Fruit fly (Drosophila melanogaster) whole organism, embryonic: Measurements from ENCODE around the gene CG6709.

ENCODE experiments used
- ATbp ChIP-seq: fragments of 200-800 bp; sonication (Bioruptor generic); optimal IDR thresholded peaks from 2 replicates; lab custom pipeline; 2017; ENCODE audit warnings: missing biosample characterization, mild to moderate bottlenecking, missing genetic modification characterization, missing genetic modification reagents
- CG11456 ChIP-seq: fragments of 200-800 bp; sonication (Bioruptor generic); IDR thresholded peaks from 3 replicates; pipeline ENCODE4 v1.3.6; 2022; ENCODE audit warnings: missing biosample characterization, missing genetic modification characterization
- CG11504 ChIP-seq: fragments of 200-800 bp; sonication (Bioruptor generic); optimal IDR thresholded peaks from 3 replicates; lab custom pipeline; 2019; ENCODE audit warnings: missing biosample characterization, mild to moderate bottlenecking, missing genetic modification characterization, moderate library complexity
- CG12155 ChIP-seq: fragments of 200-800 bp; sonication (Bioruptor generic); optimal IDR thresholded peaks from 3 replicates; lab custom pipeline; 2016; ENCODE audit warnings: missing biosample characterization, missing genetic modification characterization
- CG13624 ChIP-seq: fragments of 200-800 bp; sonication (Bioruptor generic); optimal IDR thresholded peaks from 2 replicates; lab custom pipeline; 2016; ENCODE audit warnings: missing biosample characterization, missing genetic modification characterization
- CG14050 ChIP-seq: fragments of 200-800 bp; sonication (Bioruptor generic); IDR thresholded peaks from 3 replicates; pipeline ENCODE4 v1.3.6; 2022; ENCODE audit warnings: missing biosample characterization, missing genetic modification characterization
- CG15479 ChIP-seq: fragments of 200-800 bp; sonication (Bioruptor generic); optimal IDR thresholded peaks from 3 replicates; lab custom pipeline; 2019; ENCODE audit warnings: missing biosample characterization, mild to moderate bottlenecking, missing genetic modification characterization, moderate library complexity
- CG15696 ChIP-seq: fragments of 200-800 bp; sonication (Bioruptor generic); optimal IDR thresholded peaks from 2 replicates; lab custom pipeline; 2019; ENCODE audit warnings: missing biosample characterization, mild to moderate bottlenecking, missing genetic modification characterization, moderate library complexity
- CG16813 ChIP-seq: fragments of 200-800 bp; sonication (Bioruptor generic); IDR thresholded peaks from 3 replicates; pipeline ENCODE4 v1.3.6; 2022; ENCODE audit warnings: missing biosample characterization, missing genetic modification characterization; ENCODE audit not compliant: partially characterized antibody
- CG2678 ChIP-seq: fragments of 200-800 bp; sonication (Bioruptor generic); optimal IDR thresholded peaks from 3 replicates; lab custom pipeline; 2019; ENCODE audit warnings: missing biosample characterization, mild to moderate bottlenecking, missing genetic modification characterization, moderate library complexity
- CG3726 ChIP-seq: fragments of 200-800 bp; sonication (Bioruptor generic); IDR thresholded peaks from 3 replicates; pipeline ENCODE4, ENCODE4 v1.3.6; 2022; ENCODE audit warnings: missing biosample characterization, missing genetic modification characterization
- CG4360 ChIP-seq: fragments of 200-800 bp; sonication (Bioruptor generic); IDR thresholded peaks from 2 replicates; pipeline ENCODE4 v1.3.6; 2022; ENCODE audit warnings: missing biosample characterization, missing genetic modification characterization
- CG6854 ChIP-seq: fragments of 200-800 bp; sonication (Bioruptor generic); optimal IDR thresholded peaks from 3 replicates; lab custom pipeline; 2017; ENCODE audit warnings: missing biosample characterization, mild to moderate bottlenecking, missing genetic modification characterization
- CG7786 ChIP-seq: fragments of 200-800 bp; sonication (Bioruptor generic); optimal IDR thresholded peaks from 2 replicates; lab custom pipeline; 2016; ENCODE audit warnings: missing biosample characterization, missing genetic modification characterization
- CG7839 ChIP-seq: fragments of 200-800 bp; sonication (Bioruptor generic); optimal IDR thresholded peaks from 3 replicates; lab custom pipeline; 2018; ENCODE audit warnings: missing biosample characterization, mild to moderate bottlenecking, missing genetic modification characterization, moderate library complexity
- CG8359 ChIP-seq: fragments of 200-800 bp; sonication (Bioruptor generic); optimal IDR thresholded peaks from 2 replicates; lab custom pipeline; 2017; ENCODE audit warnings: missing biosample characterization, mild to moderate bottlenecking, missing genetic modification characterization, borderline replicate concordance
- Dip2 ChIP-seq: fragments of 200-800 bp; sonication (Bioruptor generic); IDR thresholded peaks from 2 replicates; pipeline ENCODE4 v1.3.6; 2022; ENCODE audit warnings: missing biosample characterization, missing genetic modification characterization
- Dip3 ChIP-seq: fragments of 200-800 bp; sonication (Bioruptor generic); optimal IDR thresholded peaks from 3 replicates; lab custom pipeline; 2016; ENCODE audit warnings: missing biosample characterization, missing genetic modification characterization
- Drgx ChIP-seq: fragments of 200-800 bp; sonication (Bioruptor generic); IDR thresholded peaks from 2 replicates; pipeline ENCODE4 v1.3.6; 2022; ENCODE audit warnings: missing biosample characterization, missing genetic modification characterization
- Fer2 ChIP-seq: fragments of 200-800 bp; sonication (Bioruptor generic); optimal IDR thresholded peaks from 2 replicates; lab custom pipeline; 2018; ENCODE audit warnings: missing biosample characterization, mild to moderate bottlenecking, missing genetic modification characterization, moderate library complexity
- Gug ChIP-seq: fragments of 200-800 bp; sonication (Bioruptor generic); IDR thresholded peaks from 4 replicates; pipeline ENCODE4 v1.3.6; 2022; ENCODE audit warnings: missing biosample characterization, missing genetic modification characterization
- Max ChIP-seq: fragments of 200-800 bp; sonication (Bioruptor generic); optimal IDR thresholded peaks from 2 replicates; lab custom pipeline; 2016; ENCODE audit warnings: missing biosample characterization, mild to moderate bottlenecking, missing genetic modification characterization
- Meics ChIP-seq: fragments of 200-800 bp; sonication (Bioruptor generic); optimal IDR thresholded peaks from 2 replicates; lab custom pipeline; 2017; ENCODE audit warnings: missing biosample characterization, mild to moderate bottlenecking, missing genetic modification characterization
- NC2α ChIP-seq: fragments of 200-800 bp; sonication (Bioruptor generic); optimal IDR thresholded peaks from 2 replicates; lab custom pipeline; 2016; ENCODE audit warnings: missing biosample characterization, missing genetic modification characterization
- Nf-YA ChIP-seq: fragments of 200-800 bp; sonication (Bioruptor generic); IDR thresholded peaks from 2 replicates; pipeline ENCODE4 v1.3.6; 2022; ENCODE audit warnings: missing biosample characterization, missing genetic modification characterization
- NfI ChIP-seq: fragments of 200-800 bp; sonication (Bioruptor generic); optimal IDR thresholded peaks from 3 replicates; lab custom pipeline; 2018; ENCODE audit warnings: missing biosample characterization, mild to moderate bottlenecking, missing genetic modification characterization, moderate library complexity
- Rx ChIP-seq: fragments of 200-800 bp; sonication (Bioruptor generic); IDR thresholded peaks from 2 replicates; pipeline ENCODE4 v1.3.6; 2022; ENCODE audit warnings: missing biosample characterization, missing genetic modification characterization
- ab ChIP-seq: fragments of 200-800 bp; sonication (Bioruptor generic); optimal IDR thresholded peaks from 2 replicates; lab custom pipeline; 2016; ENCODE audit warnings: missing biosample characterization, missing genetic modification characterization
- br ChIP-seq: fragments of >200 bp; optimal IDR thresholded peaks from 2 replicates; lab custom pipeline; 2017
- bsh ChIP-seq, 2 experiments: fragments of 200-800 bp; sonication (Bioruptor generic); optimal IDR thresholded peaks; 2 replicates each; lab custom pipeline; 2017 to 2018; ENCODE audit warnings: mild to moderate bottlenecking in 2 of 2, missing biosample characterization in 2 of 2, missing genetic modification characterization in 2 of 2, moderate library complexity in 1 of 2
- chn ChIP-seq: fragments of 200-800 bp; sonication (Bioruptor generic); optimal IDR thresholded peaks from 2 replicates; lab custom pipeline; 2016; ENCODE audit warnings: missing biosample characterization, missing genetic modification characterization
- croc ChIP-seq: fragments of 200-800 bp; sonication (Bioruptor generic); conservative IDR thresholded peaks from 3 replicates; pipeline ENCODE4 v1.3.6; 2022; ENCODE audit warnings: missing biosample characterization, missing genetic modification characterization
- eve ChIP-seq, 2 experiments: fragments of >200 bp; optimal IDR thresholded peaks; 2 replicates each; lab custom pipeline; 2017; ENCODE audit warnings: missing biosample characterization in 2 of 2, missing genetic modification characterization in 2 of 2
- fd3F ChIP-seq: fragments of 200-800 bp; sonication (Bioruptor generic); optimal IDR thresholded peaks from 2 replicates; lab custom pipeline; 2018; ENCODE audit warnings: missing biosample characterization, mild to moderate bottlenecking, missing genetic modification characterization, moderate library complexity
- ftz-f1 ChIP-seq: fragments of 200-800 bp; sonication (Bioruptor generic); optimal IDR thresholded peaks from 2 replicates; lab custom pipeline; 2016; ENCODE audit warnings: missing biosample characterization, missing genetic modification characterization
- grau ChIP-seq: fragments of 200-800 bp; optimal IDR thresholded peaks from 3 replicates; lab custom pipeline; 2019; ENCODE audit warnings: missing biosample characterization, mild to moderate bottlenecking, missing genetic modification characterization, moderate library complexity
- grn ChIP-seq: fragments of 200-800 bp; sonication (Bioruptor generic); optimal IDR thresholded peaks from 3 replicates; lab custom pipeline; 2017; ENCODE audit warnings: missing biosample characterization, missing genetic modification characterization
- onecut ChIP-seq: fragments of 200-800 bp; sonication (Bioruptor generic); IDR thresholded peaks from 2 replicates; pipeline ENCODE4 v1.3.6; 2022; ENCODE audit warnings: missing biosample characterization, missing genetic modification characterization
- pros ChIP-seq: fragments of 200-800 bp; sonication (Bioruptor generic); optimal IDR thresholded peaks from 3 replicates; lab custom pipeline; 2019; ENCODE audit warnings: missing biosample characterization, mild to moderate bottlenecking, missing genetic modification characterization, moderate library complexity
- pum ChIP-seq: fragments of 200-800 bp; sonication (Bioruptor generic); optimal IDR thresholded peaks from 2 replicates; lab custom pipeline; 2016; ENCODE audit warnings: missing biosample characterization, missing genetic modification characterization
- pzg ChIP-seq: fragments of 200-800 bp; sonication (Bioruptor generic); optimal IDR thresholded peaks from 3 replicates; lab custom pipeline; 2018; ENCODE audit warnings: missing biosample characterization, mild to moderate bottlenecking, missing genetic modification characterization, moderate library complexity
- rib ChIP-seq: fragments of 200-800 bp; sonication (Bioruptor generic); IDR thresholded peaks from 2 replicates; pipeline ENCODE4 v1.3.6; 2022; ENCODE audit warnings: missing biosample characterization, missing genetic modification characterization
- sens ChIP-seq: fragments of 200-800 bp; sonication (Bioruptor generic); peaks from one replicate; lab custom pipeline; 2016; ENCODE audit warnings: missing biosample characterization, missing genetic modification characterization
- tgo ChIP-seq: fragments of 200-800 bp; sonication (Bioruptor generic); IDR thresholded peaks from 3 replicates; pipeline ENCODE4 v1.3.6; 2022; ENCODE audit warnings: missing biosample characterization, missing genetic modification characterization
- trem ChIP-seq: fragments of 200-800 bp; optimal IDR thresholded peaks from 3 replicates; lab custom pipeline; 2019; ENCODE audit warnings: missing biosample characterization, mild to moderate bottlenecking, missing genetic modification characterization, moderate library complexity

CG6709 gene

dm6 chr3L:9878685-9879084, 15.9 kb downstream of the CG6709 start, which contains the start of gene CG34382:
CG34382 (plus strand) TSS chr3L:9878985.
- TF ChIP-seq CG3726 (GFP tag; lab: Robert Waterston, UW): 0 out of 3 replicates have a peak, but pooled peaks have one; percentile 23
- TF ChIP-seq croc: no peak
- TF ChIP-seq pzg (GFP tag; lab: Kevin White, UChicago): no peak

dm6 chr3L:9872035-9872434, 22.5 kb downstream of the CG6709 start:
- peak; percentile 49; the same call in 1 of the 2 replicates for TF ChIP-seq Drgx
- TF ChIP-seq CG7839 (tag; lab: Kevin White, UChicago): no peak
- TF ChIP-seq ab (GFP tag; lab: Kevin White, UChicago): no peak
- TF ChIP-seq, all 482 proteins: peak for 1

- TF ChIP-seq NfI: no peak
- TF ChIP-seq CG13624 (GFP tag; lab: Kevin White, UChicago): no peak
- TF ChIP-seq ATbp: no peak
- TF ChIP-seq CG14050 (GFP tag; lab: Robert Waterston, UW): no peak
- peak; percentile 91 for TF ChIP-seq CG4360 (GFP tag; lab: Robert Waterston, UW)
- no peak for TF ChIP-seq Nf-YA
- TF ChIP-seq br (lab: Kevin White, UChicago): no peak
Observed at dm6 chr3L:9865053-9865442, 29.5 kb downstream of the CG6709 start.

dm6 chr3L:9864275-9865052, 30.1 kb downstream of the CG6709 start, which contains the start of the genes iPLA2-VIA and Ciz1:
iPLA2-VIA (minus strand) TSS chr3L:9864349.
Ciz1 (plus strand) TSS chr3L:9864639.
- TF ChIP-seq sens (GFP tag; lab: Kevin White, UChicago) (peak; percentile 77), ftz-f1 (GFP tag; lab: Kevin White, UChicago) (no peak), fd3F (GFP tag; lab: Kevin White, UChicago) (no peak), Dip2 (no peak), onecut (GFP tag; lab: Robert Waterston, UW) (peak; percentile 92), CG12155 (GFP tag; lab: Kevin White, UChicago) (no peak), CG8359 (GFP tag; lab: Kevin White, UChicago) (no peak), Fer2 (tag; lab: Kevin White, UChicago) (no peak), Dip3 (GFP tag; lab: Kevin White, UChicago) (no peak), eve (GFP tag; optimal IDR thresholded peaks at IDR 0.05; lab: Kevin White, UChicago) (no peak), pros (GFP tag; lab: Kevin White, UChicago) (no peak), tgo (GFP tag; lab: Robert Waterston, UW) (no peak), CG4360 (GFP tag; lab: Robert Waterston, UW) (no peak), bsh (GFP tag; optimal IDR thresholded peaks at IDR 0.05; lab: Kevin White, UChicago) (no peak), CG15696 (peak; percentile 25), trem (tag; lab: Kevin White, UChicago) (peak; percentile 83), Rx (GFP tag; lab: Robert Waterston, UW) (no peak), CG11504 (no peak), CG6854 (no peak), CG16813 (GFP tag; lab: Robert Waterston, UW) (peak; percentile 81; the same call in 2 of the 3 replicates), chn (GFP tag; lab: Kevin White, UChicago) (no peak), CG11456 (no peak), rib (no peak), NC2α (GFP tag; lab: Kevin White, UChicago) (no peak), Max (GFP tag; lab: Kevin White, UChicago) (peak; percentile 42), pum (GFP tag; lab: Kevin White, UChicago) (peak; percentile 45), CG2678 (tag; lab: Kevin White, UChicago) (no peak), CG15479 (GFP tag; lab: Kevin White, UChicago) (no peak), Meics (GFP tag; lab: Kevin White, UChicago) (no peak), Gug (GFP tag; lab: Robert Waterston, UW) (0 out of 4 replicates have a peak, but pooled peaks have one; percentile 8), grn (GFP tag; lab: Kevin White, UChicago) (peak; percentile 37), grau (tag; lab: Kevin White, UChicago) (no peak), CG7786 (GFP tag; lab: Kevin White, UChicago) (no peak), CG13624 (GFP tag; lab: Kevin White, UChicago) (no peak)
